Worm (Caenorhabditis elegans): Measurements from ENCODE around the gene C24B5.4.

C24B5.4 gene

ce11 chrV:9148151-9148550 is 49.0 kb downstream of the C24B5.4 start:
- TF ChIP-seq nhr-76 (tag; optimal IDR thresholded peaks at IDR 0.05) (no peak), daf-12 (tag; optimal IDR thresholded peaks at IDR 0.05) (no peak), tbx-2 (tag; optimal IDR thresholded peaks at IDR 0.05) (no peak), ceh-28 (tag; optimal IDR thresholded peaks at IDR 0.05) (no peak), snpc-4 (tag; optimal IDR thresholded peaks at IDR 0.05) (no peak), nhr-23 (tag; optimal IDR thresholded peaks at IDR 0.05) (no peak), nhr-67 (tag; optimal IDR thresholded peaks at IDR 0.05) (no peak), fos-1 (tag; optimal IDR thresholded peaks at IDR 0.05) (no peak), ztf-11 (tag; optimal IDR thresholded peaks at IDR 0.05) (no peak), fkh-2 (tag; optimal IDR thresholded peaks at IDR 0.05) (no peak), egl-27 (tag; optimal IDR thresholded peaks at IDR 0.05) (no peak), pha-4 (tag; optimal IDR thresholded peaks at IDR 0.05) (no peak), nhr-77 (tag; optimal IDR thresholded peaks at IDR 0.05) (no peak), zag-1 (tag; optimal IDR thresholded peaks at IDR 0.05) (no peak)

DNA sequence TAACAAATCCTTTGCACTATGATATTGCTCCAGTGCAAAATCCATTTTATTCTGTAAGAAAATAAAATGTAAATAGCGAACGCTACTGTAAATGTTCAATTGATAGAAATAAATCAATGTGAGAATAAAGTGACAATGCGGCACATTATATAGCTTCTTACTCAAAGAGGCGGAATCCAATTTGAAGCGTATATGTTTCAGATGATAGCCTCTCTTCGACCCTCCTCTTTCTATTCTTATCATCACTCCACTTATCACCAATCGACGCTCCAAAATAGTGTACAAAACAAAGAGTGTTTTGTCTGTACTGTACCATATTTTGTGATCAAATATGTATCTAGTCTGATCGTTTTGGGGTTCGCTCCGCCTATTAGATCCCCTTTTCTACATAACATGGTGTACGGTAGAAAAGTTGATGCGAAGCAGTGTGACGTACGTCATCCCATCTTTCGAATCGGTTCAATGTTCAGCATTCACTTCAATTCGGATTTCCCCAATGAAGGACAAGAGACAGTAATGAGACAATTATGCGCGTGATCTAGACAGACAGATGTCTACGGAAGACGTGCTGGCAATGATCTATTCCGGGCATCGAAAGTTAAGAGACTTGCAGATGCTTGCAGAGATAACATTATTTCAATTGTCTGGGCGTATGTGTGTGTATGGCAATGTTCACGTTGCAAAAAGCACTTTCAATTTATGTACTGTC is 50.1 kb downstream of the C24B5.4 start, which contains the start of gene spl-2:
Gene spl-2, minus strand, starts transcription at position 51 of the 709 bp plus-strand sequence.
- TF ChIP-seq skn-1 (tag; optimal IDR thresholded peaks at IDR 0.05) (no peak), nfya-1 (tag; optimal IDR thresholded peaks at IDR 0.05; ENCODE audit: insufficient read depth) (peak; percentile 6), elt-1 (tag; optimal IDR thresholded peaks at IDR 0.05) (peak; percentile 51), nhr-23 (tag; optimal IDR thresholded peaks at IDR 0.05) (peak; percentile 47), ceh-9 (tag; optimal IDR thresholded peaks at IDR 0.05) (no peak), nhr-25 (tag; optimal IDR thresholded peaks at IDR 0.05) (peak; percentile 67), lin-15B (tag; optimal IDR thresholded peaks at IDR 0.05) (no peak), jun-1 (tag; optimal IDR thresholded peaks at IDR 0.05) (no peak), nhr-11 (tag; optimal IDR thresholded peaks at IDR 0.05) (no peak), nhr-43 (tag; optimal IDR thresholded peaks at IDR 0.05; ENCODE audit: poor library complexity, severe bottlenecking) (peak; percentile 76), elt-2 (tag; optimal IDR thresholded peaks at IDR 0.05) (peak; percentile 34), pqm-1 (tag; optimal IDR thresholded peaks at IDR 0.05) (no peak), ceh-16 (tag; optimal IDR thresholded peaks at IDR 0.05) (no peak)

ce11 chrV:9146196-9146595 is 50.9 kb downstream of the C24B5.4 start:
- TF ChIP-seq ceh-82 (tag; optimal IDR thresholded peaks at IDR 0.05) (no peak), pqm-1 (tag; optimal IDR thresholded peaks at IDR 0.05) (peak; percentile 13), elt-2 (tag; optimal IDR thresholded peaks at IDR 0.05) (peak; percentile 68)
